Worm (Caenorhabditis elegans) whole organism, L2 larva: Measurements from ENCODE around the gene smg-6.

ENCODE experiments used
- C34F6.9 ChIP-seq: fragments of 150-350 bp; optimal IDR thresholded peaks from 2 replicates; lab custom pipeline; 2014; ENCODE audit warnings: missing biosample characterization, missing genetic modification characterization
- F13H6.1 ChIP-seq: sonication (generic microtip); optimal IDR thresholded peaks from 2 replicates; lab custom pipeline; 2016; ENCODE audit warnings: missing genetic modification characterization, missing compliant biosample characterization
- R02D3.7 ChIP-seq: fragments of 150-350 bp; optimal IDR thresholded peaks from 2 replicates; lab custom pipeline; 2014; ENCODE audit warnings: missing biosample characterization, missing genetic modification characterization
- Y55F3AM.14 ChIP-seq: fragments of 200-800 bp; sonication (Bioruptor generic); optimal IDR thresholded peaks from 2 replicates; lab custom pipeline; 2018; ENCODE audit warnings: mild to moderate bottlenecking, missing genetic modification characterization, missing compliant biosample characterization
- ZK546.5 ChIP-seq: sonication (generic microtip); optimal IDR thresholded peaks from 2 replicates; lab custom pipeline; 2017; ENCODE audit warnings: missing biosample characterization, missing genetic modification characterization
- alr-1 ChIP-seq: fragments of 150-350 bp; optimal IDR thresholded peaks from 2 replicates; lab custom pipeline; 2014; ENCODE audit warnings: missing biosample characterization, missing genetic modification characterization
- aly-2 ChIP-seq: fragments of 150-350 bp; optimal IDR thresholded peaks from 2 replicates; lab custom pipeline; 2014; ENCODE audit warnings: missing biosample characterization, missing genetic modification characterization
- ama-1 ChIP-seq: fragments of 150-350 bp; optimal IDR thresholded peaks from 2 replicates; lab custom pipeline; 2018; ENCODE audit warnings: inconsistent platforms
- blmp-1 ChIP-seq: sonication (generic microtip); optimal IDR thresholded peaks from 2 replicates; lab custom pipeline; 2017; ENCODE audit warnings: missing genetic modification characterization, mild to moderate bottlenecking, missing compliant biosample characterization, antibody characterized with exemption, moderate library complexity; ENCODE audit not compliant: insufficient read depth
- ceh-16 ChIP-seq: fragments of 150-350 bp; optimal IDR thresholded peaks from 2 replicates; lab custom pipeline; 2014; ENCODE audit warnings: missing biosample characterization, missing genetic modification characterization
- ceh-82 ChIP-seq: fragments of 150-350 bp; optimal IDR thresholded peaks from 2 replicates; lab custom pipeline; 2014; ENCODE audit warnings: missing biosample characterization, missing genetic modification characterization
- crh-2 ChIP-seq: sonication (generic microtip); optimal IDR thresholded peaks from 2 replicates; lab custom pipeline; 2017; ENCODE audit warnings: missing biosample characterization, missing genetic modification characterization
- dmd-4 ChIP-seq: sonication (generic microtip); optimal IDR thresholded peaks from 2 replicates; lab custom pipeline; 2017; ENCODE audit warnings: missing biosample characterization, missing genetic modification characterization
- egl-27 ChIP-seq: sonication (generic microtip); optimal IDR thresholded peaks from 3 replicates; lab custom pipeline; 2017; ENCODE audit warnings: missing biosample characterization, missing genetic modification reagents, missing genetic modification characterization
- elt-1 ChIP-seq: fragments of 150-350 bp; optimal IDR thresholded peaks from 2 replicates; lab custom pipeline; 2014; ENCODE audit warnings: missing biosample characterization, missing genetic modification characterization
- elt-3 ChIP-seq: sonication (generic microtip); optimal IDR thresholded peaks from 2 replicates; lab custom pipeline; 2017; ENCODE audit warnings: missing biosample characterization, missing genetic modification characterization
- fos-1 ChIP-seq: fragments of 150-350 bp; optimal IDR thresholded peaks from 2 replicates; lab custom pipeline; 2014; ENCODE audit warnings: missing biosample characterization, missing genetic modification characterization
- gmeb-1 ChIP-seq: fragments of 150-350 bp; optimal IDR thresholded peaks from 2 replicates; lab custom pipeline; 2014; ENCODE audit warnings: missing biosample characterization, missing genetic modification characterization
- lin-11 ChIP-seq: fragments of 150-350 bp; sonication (generic microtip); optimal IDR thresholded peaks from 2 replicates; lab custom pipeline; 2014; ENCODE audit warnings: missing biosample characterization, missing genetic modification characterization, inconsistent platforms, mixed read lengths
- lin-13 ChIP-seq: fragments of 150-350 bp; optimal IDR thresholded peaks from 2 replicates; lab custom pipeline; 2014; ENCODE audit warnings: missing biosample characterization, missing genetic modification reagents, missing genetic modification characterization
- lin-39 ChIP-seq: fragments of 150-350 bp; optimal IDR thresholded peaks from 2 replicates; lab custom pipeline; 2014; ENCODE audit warnings: missing biosample characterization, missing genetic modification reagents, missing genetic modification characterization
- lsy-2 ChIP-seq, 2 experiments: fragments of 150-350 bp in 1 of 2; sonication (generic microtip) in 1 of 2; optimal IDR thresholded peaks; 2 replicates each; lab custom pipeline; 2014 to 2017; ENCODE audit warnings: missing biosample characterization in 2 of 2, missing genetic modification characterization in 2 of 2
- mab-5 ChIP-seq: fragments of 150-350 bp; optimal IDR thresholded peaks from 2 replicates; lab custom pipeline; 2014; ENCODE audit warnings: missing biosample characterization, missing genetic modification characterization
- mbf-1 ChIP-seq: sonication (generic microtip); optimal IDR thresholded peaks from 2 replicates; lab custom pipeline; 2017; ENCODE audit warnings: missing biosample characterization, missing genetic modification characterization
- mdl-1 ChIP-seq, 2 experiments: fragments of 150-350 bp in 1 of 2; sonication (generic microtip) in 1 of 2; optimal IDR thresholded peaks; 2 replicates each; lab custom pipeline; 2017; ENCODE audit warnings: missing biosample characterization in 2 of 2, missing genetic modification characterization in 2 of 2
- nhr-10 ChIP-seq: sonication (generic microtip); optimal IDR thresholded peaks from 2 replicates; lab custom pipeline; 2017; ENCODE audit warnings: missing biosample characterization, missing genetic modification characterization
- nhr-11 ChIP-seq: fragments of 150-350 bp; optimal IDR thresholded peaks from 2 replicates; lab custom pipeline; 2014; ENCODE audit warnings: missing biosample characterization, missing genetic modification characterization
- nhr-12 ChIP-seq: fragments of 150-350 bp; optimal IDR thresholded peaks from 2 replicates; lab custom pipeline; 2014; ENCODE audit warnings: missing biosample characterization, missing genetic modification characterization
- nhr-129 ChIP-seq: fragments of 150-350 bp; optimal IDR thresholded peaks from 2 replicates; lab custom pipeline; 2014; ENCODE audit warnings: missing biosample characterization, missing genetic modification characterization
- nhr-21 ChIP-seq: fragments of 150-350 bp; optimal IDR thresholded peaks from 2 replicates; lab custom pipeline; 2014; ENCODE audit warnings: missing biosample characterization, missing genetic modification characterization
- nhr-23 ChIP-seq: fragments of 150-350 bp; optimal IDR thresholded peaks from 2 replicates; lab custom pipeline; 2014; ENCODE audit warnings: missing biosample characterization, missing genetic modification reagents, missing genetic modification characterization
- nhr-237 ChIP-seq: fragments of 150-350 bp; optimal IDR thresholded peaks from 2 replicates; lab custom pipeline; 2014; ENCODE audit warnings: missing biosample characterization, missing genetic modification characterization
- nhr-25 ChIP-seq: fragments of 150-350 bp; sonication (generic microtip); optimal IDR thresholded peaks from 3 replicates; lab custom pipeline; 2014; ENCODE audit warnings: missing biosample characterization, missing genetic modification characterization
- nhr-6 ChIP-seq: fragments of 150-350 bp; optimal IDR thresholded peaks from 2 replicates; lab custom pipeline; 2014; ENCODE audit warnings: missing biosample characterization, missing genetic modification characterization
- nhr-77 ChIP-seq: fragments of 150-350 bp; optimal IDR thresholded peaks from 2 replicates; lab custom pipeline; 2014; ENCODE audit warnings: missing biosample characterization, missing genetic modification characterization
- peb-1 ChIP-seq: fragments of 150-350 bp; optimal IDR thresholded peaks from 2 replicates; lab custom pipeline; 2014; ENCODE audit warnings: missing biosample characterization, missing genetic modification characterization
- sem-4 ChIP-seq: fragments of 150-350 bp; optimal IDR thresholded peaks from 2 replicates; lab custom pipeline; 2014; ENCODE audit warnings: missing biosample characterization, missing genetic modification reagents, missing genetic modification characterization
- skn-1 ChIP-seq: sonication (generic microtip); optimal IDR thresholded peaks from 2 replicates; lab custom pipeline; 2017; ENCODE audit warnings: missing biosample characterization, missing genetic modification characterization
- sma-3 ChIP-seq: sonication (generic microtip); optimal IDR thresholded peaks from 2 replicates; lab custom pipeline; 2016; ENCODE audit warnings: missing genetic modification reagents, missing genetic modification characterization, missing compliant biosample characterization
- sma-9 ChIP-seq, 2 experiments: fragments of 150-350 bp in 1 of 2; sonication (generic microtip) in 1 of 2; optimal IDR thresholded peaks; 2 replicates each; lab custom pipeline; 2014 to 2016; ENCODE audit warnings: missing genetic modification characterization in 2 of 2, mild to moderate bottlenecking in 1 of 2, missing biosample characterization in 1 of 2, missing compliant biosample characterization in 1 of 2, missing genetic modification reagents in 1 of 2, moderate library complexity in 1 of 2
- snpc-4 ChIP-seq: fragments of 150-350 bp; optimal IDR thresholded peaks from 2 replicates; lab custom pipeline; 2014; ENCODE audit warnings: missing biosample characterization, missing genetic modification characterization
- unc-39 ChIP-seq: fragments of 150-350 bp; optimal IDR thresholded peaks from 2 replicates; lab custom pipeline; 2014; ENCODE audit warnings: missing biosample characterization, missing genetic modification characterization
- unc-55 ChIP-seq: fragments of 150-350 bp; sonication (generic microtip); optimal IDR thresholded peaks from 3 replicates; lab custom pipeline; 2014; ENCODE audit warnings: missing biosample characterization, missing genetic modification reagents, missing genetic modification characterization
- unc-62 ChIP-seq: fragments of 150-350 bp; optimal IDR thresholded peaks from 2 replicates; lab custom pipeline; 2014; ENCODE audit warnings: missing biosample characterization, missing genetic modification reagents, missing genetic modification characterization
- zag-1 ChIP-seq: fragments of 150-350 bp; optimal IDR thresholded peaks from 2 replicates; lab custom pipeline; 2014; ENCODE audit warnings: missing biosample characterization, missing genetic modification characterization
- ztf-1 ChIP-seq: fragments of 200-800 bp; sonication (Bioruptor generic); conservative IDR thresholded peaks from 2 replicates; pipeline ENCODE4 v1.3.6; 2022; ENCODE audit warnings: missing genetic modification characterization, missing compliant biosample characterization
- ztf-11 ChIP-seq: sonication (generic microtip); optimal IDR thresholded peaks from 2 replicates; lab custom pipeline; 2017; ENCODE audit warnings: missing biosample characterization, missing genetic modification characterization
- ztf-4 ChIP-seq: fragments of 150-350 bp; optimal IDR thresholded peaks from 2 replicates; lab custom pipeline; 2014; ENCODE audit warnings: missing biosample characterization, missing genetic modification characterization

Gene smg-6

DNA sequence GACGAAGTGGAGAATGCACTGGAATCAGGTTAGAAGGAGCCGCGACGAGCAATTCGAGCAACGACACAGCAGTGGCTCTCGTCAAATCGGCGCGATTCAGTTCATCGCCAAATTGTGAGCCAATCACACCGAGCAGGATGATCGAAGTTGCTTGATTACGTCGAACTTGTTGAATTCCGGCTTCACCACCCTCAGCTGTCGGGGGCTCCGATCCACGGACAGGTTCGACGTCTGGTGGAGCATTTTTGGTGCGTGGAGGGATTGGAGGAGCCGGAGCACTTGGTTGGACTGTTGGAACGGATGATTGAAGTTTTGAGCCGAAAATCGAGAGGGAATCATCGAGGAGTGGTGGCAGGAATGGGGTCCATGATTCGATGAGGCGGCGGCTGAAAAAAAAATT lies 41.8 kb downstream of the smg-6 start:
- no peak for TF ChIP-seq gmeb-1 (tag; lab: Kevin White, UChicago)
- TF ChIP-seq lin-11 (tag; lab: Kevin White, UChicago): no peak
- no peak for TF ChIP-seq nhr-21 (tag; lab: Kevin White, UChicago)
- no peak for TF ChIP-seq egl-27
- TF ChIP-seq nhr-23 (tag; lab: Kevin White, UChicago): no peak
- no peak for TF ChIP-seq unc-62
- TF ChIP-seq ama-1 (lab: Kevin White, UChicago): no peak
- TF ChIP-seq ztf-1 (GFP tag; lab: Robert Waterston, UW): no peak
- no peak for TF ChIP-seq nhr-129
- no peak for TF ChIP-seq crh-2 (tag; lab: Kevin White, UChicago)
- no peak for TF ChIP-seq ZK546.5 (tag; lab: Kevin White, UChicago)
- TF ChIP-seq C34F6.9 (tag; lab: Kevin White, UChicago): no peak
- no peak for TF ChIP-seq alr-1 (tag; lab: Kevin White, UChicago)
- TF ChIP-seq ztf-4 (tag; lab: Kevin White, UChicago): no peak
- no peak for TF ChIP-seq nhr-10
- no peak for TF ChIP-seq sem-4 (tag; lab: Kevin White, UChicago)
- no peak for TF ChIP-seq Y55F3AM.14 (GFP tag; lab: Kevin White, UChicago)
- TF ChIP-seq fos-1 (tag; lab: Kevin White, UChicago): no peak
- no peak for TF ChIP-seq unc-55 (GFP tag; lab: Kevin White, UChicago)
- no peak for TF ChIP-seq mab-5

DNA sequence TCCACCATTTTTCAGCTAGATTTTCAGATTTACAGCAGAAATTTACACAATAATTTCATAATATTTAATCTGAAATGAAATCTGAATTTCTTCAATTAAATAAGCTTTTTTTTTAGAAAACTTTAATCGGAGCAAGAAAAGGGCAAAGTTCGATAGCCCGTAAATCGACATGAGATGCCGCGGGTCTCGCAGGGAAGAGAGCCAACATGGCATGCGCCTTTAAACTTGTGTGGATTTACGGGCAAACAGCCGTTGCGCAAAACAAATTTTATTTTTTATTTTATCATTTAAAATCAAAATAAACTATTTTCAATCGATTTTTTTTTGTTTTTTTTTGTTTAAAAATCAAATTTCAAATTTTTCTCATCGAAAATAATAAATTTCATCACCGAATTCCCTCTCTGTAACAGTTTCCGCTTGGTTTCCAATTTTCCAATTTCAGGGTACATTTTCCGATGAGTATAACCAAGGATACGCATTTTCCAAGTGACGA lies 55.0 kb downstream of the smg-6 start, which contains the start of the genes Y54F10AM.15, rbc-2 and ndua-8:
TSS of gene Y54F10AM.15 (minus strand) at position 59 of the 493 bp plus-strand sequence.
TSS of gene rbc-2 (minus strand) at position 69 of the 493 bp plus-strand sequence.
TSS of gene ndua-8 (plus strand) at position 443 of the 493 bp plus-strand sequence.
- TF ChIP-seq ceh-82 (tag; lab: Kevin White, UChicago): peak; percentile 79
- TF ChIP-seq egl-27: peak; percentile 85
- peak; percentile 96 for TF ChIP-seq lin-13 (GFP tag; lab: Kevin White, UChicago)
- peak; percentile 99 for TF ChIP-seq R02D3.7 (tag; lab: Kevin White, UChicago)
- peak; percentile 99 for TF ChIP-seq crh-2 (tag; lab: Kevin White, UChicago)
- no peak for TF ChIP-seq unc-39 (tag; lab: Kevin White, UChicago)
- TF ChIP-seq blmp-1 (tag; lab: Kevin White, UChicago): peak; percentile 54
- TF ChIP-seq elt-1 (tag; lab: Kevin White, UChicago): no peak
- peak; percentile 67 for TF ChIP-seq ZK546.5 (tag; lab: Kevin White, UChicago)
- peak; percentile 76 for TF ChIP-seq snpc-4 (tag; lab: Kevin White, UChicago)
- TF ChIP-seq dmd-4 (tag; lab: Kevin White, UChicago): peak; percentile 17
- peak; percentile 72 for TF ChIP-seq fos-1 (tag; lab: Kevin White, UChicago)
- no peak for TF ChIP-seq ztf-1 (GFP tag; lab: Robert Waterston, UW)
- TF ChIP-seq sma-9 (GFP tag; optimal IDR thresholded peaks at IDR 0.05; lab: Kevin White, UChicago): no peak
- no peak for TF ChIP-seq sma-9 (tag; optimal IDR thresholded peaks at IDR 0.05; lab: Kevin White, UChicago)
- peak; percentile 69 for TF ChIP-seq zag-1
- no peak for TF ChIP-seq peb-1
- no peak for TF ChIP-seq nhr-237 (tag; lab: Kevin White, UChicago)
- TF ChIP-seq lsy-2 (tag; optimal IDR thresholded peaks at IDR 0.05; lab: Kevin White, UChicago): peak; percentile 90 to 97
- no peak for TF ChIP-seq nhr-10
- TF ChIP-seq alr-1 (tag; lab: Kevin White, UChicago): no peak
- peak; percentile 92 for TF ChIP-seq mab-5
- peak; percentile 84 for TF ChIP-seq nhr-129
- no peak for TF ChIP-seq unc-62
- TF ChIP-seq C34F6.9 (tag; lab: Kevin White, UChicago): peak; percentile 97
- TF ChIP-seq unc-55 (GFP tag; lab: Kevin White, UChicago): peak; percentile 99
- no peak for TF ChIP-seq ztf-11
- no peak for TF ChIP-seq aly-2 (tag; lab: Kevin White, UChicago)
- no peak for TF ChIP-seq nhr-12
- peak; percentile 89 for TF ChIP-seq nhr-21 (tag; lab: Kevin White, UChicago)
- TF ChIP-seq nhr-25: peak; percentile 92
- TF ChIP-seq F13H6.1 (tag; lab: Kevin White, UChicago): peak; percentile 87
- TF ChIP-seq sem-4 (tag; lab: Kevin White, UChicago): peak; percentile 77
- peak; percentile 84 for TF ChIP-seq nhr-6 (tag; lab: Kevin White, UChicago)
- TF ChIP-seq Y55F3AM.14 (GFP tag; lab: Kevin White, UChicago): peak; percentile 10
- no peak for TF ChIP-seq nhr-23 (tag; lab: Kevin White, UChicago)
- TF ChIP-seq lin-39 (tag; lab: Kevin White, UChicago): no peak
- peak; percentile 91 for TF ChIP-seq gmeb-1 (tag; lab: Kevin White, UChicago)
- TF ChIP-seq mdl-1 (tag; optimal IDR thresholded peaks at IDR 0.05; lab: Kevin White, UChicago): peak in 1 of 2 experiments; percentile 62
- peak; percentile 27 for TF ChIP-seq skn-1 (tag; lab: Kevin White, UChicago)
- TF ChIP-seq nhr-77 (tag; lab: Kevin White, UChicago): peak; percentile 54
- peak; percentile 88 for TF ChIP-seq ztf-4 (tag; lab: Kevin White, UChicago)
- peak; percentile 79 for TF ChIP-seq lin-11 (tag; lab: Kevin White, UChicago)
- TF ChIP-seq sma-3 (GFP tag; lab: Kevin White, UChicago): peak; percentile 92
- peak; percentile 19 for TF ChIP-seq ceh-16 (tag; lab: Kevin White, UChicago)
- no peak for TF ChIP-seq ama-1 (lab: Kevin White, UChicago)
- TF ChIP-seq elt-3 (tag; lab: Kevin White, UChicago): no peak
- TF ChIP-seq mbf-1 (tag; lab: Kevin White, UChicago): no peak
- no peak for TF ChIP-seq nhr-11 (tag; lab: Kevin White, UChicago)
- TF ChIP-seq, all 48 proteins: peak for 30
